Fruit fly (Drosophila melanogaster) whole organism: ENCODE data around the gene Drice.

Experiments used
- CG8478 ChIP-seq: fragments of >200 bp; optimal IDR thresholded peaks from 2 replicates; lab custom pipeline; 2018; ENCODE audit warnings: inconsistent platforms
- Dll ChIP-seq: fragments of >200 bp; optimal IDR thresholded peaks from 2 replicates; lab custom pipeline; 2017
- EcR ChIP-seq, 2 experiments: fragments of >200 bp; optimal IDR thresholded peaks; 2 replicates each; lab custom pipeline; 2017; ENCODE audit warnings: missing biosample characterization in 2 of 2, missing genetic modification characterization in 2 of 2, missing genetic modification reagents in 2 of 2
- pan ChIP-seq: fragments of >200 bp; optimal IDR thresholded peaks from 2 replicates; lab custom pipeline; 2017
- psq ChIP-seq: fragments of >200 bp; optimal IDR thresholded peaks from 2 replicates; lab custom pipeline; 2017
- usp ChIP-seq: fragments of >200 bp; optimal IDR thresholded peaks from 2 replicates; lab custom pipeline; 2017; ENCODE audit warnings: missing biosample characterization, missing genetic modification characterization, mixed read lengths

Gene Drice

DNA sequence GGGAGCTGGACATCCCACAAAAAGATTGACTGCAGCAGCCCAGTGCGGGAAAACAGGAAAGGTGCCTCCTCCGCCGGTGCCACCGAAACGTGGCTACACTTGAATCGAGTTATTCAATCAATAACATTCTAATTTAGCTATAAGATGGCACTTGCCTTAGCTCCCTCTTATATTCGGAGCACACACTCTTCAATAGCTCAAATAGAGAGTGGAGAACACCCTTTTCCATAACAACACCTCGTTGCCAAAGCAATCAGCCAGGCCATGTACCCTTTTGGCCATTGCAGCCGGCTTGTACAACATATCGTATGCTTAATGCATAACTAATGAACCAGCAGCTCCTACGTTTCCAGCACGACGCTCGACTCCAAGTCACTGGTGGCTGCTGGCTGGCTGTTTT is 38.3 kb downstream of the Drice start:
- TF ChIP-seq usp (GFP tag; lab: Kevin White, UChicago) = no peak
- no peak for TF ChIP-seq psq
- TF ChIP-seq Dll = no peak
- TF ChIP-seq pan (lab: Kevin White, UChicago) = no peak
- no peak for TF ChIP-seq EcR (GFP tag; optimal IDR thresholded peaks at IDR 0.05; lab: Kevin White, UChicago)
- TF ChIP-seq CG8478 (lab: Kevin White, UChicago) = no peak

DNA sequence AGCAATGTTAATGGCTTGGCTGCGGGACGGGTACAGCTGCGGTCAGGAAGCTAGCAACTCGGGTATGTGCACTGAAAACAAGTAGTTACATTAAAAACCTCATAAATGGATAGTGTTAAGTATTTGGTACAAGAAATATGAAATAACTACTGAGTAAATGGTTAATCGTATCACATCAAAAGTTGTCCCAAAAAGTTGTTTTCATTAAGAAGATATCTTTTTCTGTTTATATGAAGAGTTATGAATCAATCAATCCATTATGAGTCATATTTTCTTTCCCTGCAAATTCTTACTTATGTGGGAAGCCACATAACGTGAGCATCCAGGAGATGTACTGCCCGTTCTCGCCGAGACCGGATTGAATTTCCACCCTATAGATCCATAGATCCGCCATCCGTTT is 39.3 kb downstream of the Drice start:
- TF ChIP-seq Dll = no peak
- TF ChIP-seq psq = no peak
- TF ChIP-seq pan (lab: Kevin White, UChicago) = no peak

DNA sequence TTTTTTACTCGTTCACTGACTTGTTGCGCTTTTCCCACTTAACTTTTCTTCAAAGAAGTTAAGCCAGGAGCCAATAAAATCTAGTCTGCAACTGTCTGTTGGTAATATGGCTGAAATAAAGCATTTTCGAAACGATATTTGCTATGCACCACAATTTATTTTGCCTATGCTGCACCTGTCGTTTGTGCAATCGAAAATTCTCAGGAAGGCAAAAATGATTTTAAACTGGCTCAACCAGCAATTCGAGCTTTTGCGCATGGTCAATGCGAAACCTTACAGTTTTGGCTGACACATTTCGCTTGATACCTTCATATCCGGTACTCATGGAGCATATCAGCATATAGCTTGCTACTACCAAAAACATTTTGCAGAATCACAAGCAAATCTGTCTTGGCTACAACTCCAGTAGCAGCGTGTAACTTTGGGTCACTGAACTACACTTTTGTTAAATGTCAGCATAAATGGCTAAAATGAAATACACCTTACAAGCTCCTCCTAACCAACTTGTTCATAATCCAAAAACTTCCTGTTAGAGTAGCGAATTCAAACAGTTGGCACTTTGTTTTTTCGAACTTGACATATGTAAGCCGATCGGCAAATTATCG is 40.4 kb downstream of the Drice start:
- TF ChIP-seq psq = no peak
- no peak for TF ChIP-seq pan (lab: Kevin White, UChicago)
- no peak for TF ChIP-seq EcR (GFP tag; optimal IDR thresholded peaks at IDR 0.05; lab: Kevin White, UChicago)
- TF ChIP-seq Dll = no peak
- no peak for TF ChIP-seq CG8478 (lab: Kevin White, UChicago)
- no peak for TF ChIP-seq usp (GFP tag; lab: Kevin White, UChicago)

DNA sequence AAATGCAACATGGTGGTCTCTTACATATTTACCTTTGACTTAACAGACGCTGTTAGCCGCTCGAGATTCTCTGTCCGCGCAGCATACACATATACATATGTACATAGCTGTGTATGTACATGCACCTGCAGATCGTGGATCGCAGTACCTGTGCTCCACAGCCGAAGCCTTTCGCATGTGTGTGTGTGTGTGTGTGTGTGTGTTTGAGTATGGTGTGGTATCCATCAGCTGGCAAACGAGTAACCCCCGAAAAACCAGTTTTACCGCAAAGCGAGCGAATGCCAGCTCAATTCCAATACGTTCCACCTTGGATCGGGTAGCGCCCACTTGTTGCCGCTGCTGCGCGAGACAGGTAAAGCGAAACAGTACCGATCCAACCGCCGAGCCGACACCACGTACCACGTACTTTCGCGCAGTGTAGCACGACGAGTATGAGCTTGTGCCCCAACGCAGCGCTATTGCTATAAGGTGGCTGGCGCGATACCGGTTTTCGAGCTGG is 41.9 kb downstream of the Drice start, which contains the start of gene Cad99C:
Gene Cad99C, plus strand, starts transcription at position 365 of the 499 bp plus-strand sequence.
- TF ChIP-seq CG8478 (lab: Kevin White, UChicago) (no peak), EcR (GFP tag; optimal IDR thresholded peaks at IDR 0.05; lab: Kevin White, UChicago) (no peak), usp (GFP tag; lab: Kevin White, UChicago) (no peak), Dll (no peak), psq (no peak), pan (lab: Kevin White, UChicago) (no peak)

dm6 chr3R:29847126-29847525 is 47.7 kb downstream of the Drice start:
- no peak for TF ChIP-seq CG8478 (lab: Kevin White, UChicago)
